Fruit fly (Drosophila melanogaster) S2 (cell line): ENCODE data around the gene CG12003.

ENCODE experiments used
- CG8478 ChIP-seq: fragments of >200 bp; optimal IDR thresholded peaks from 2 replicates; lab custom pipeline; 2018
- CTCF ChIP-seq, 2 experiments: fragments of >200 bp; optimal IDR thresholded peaks; 2 replicates each; lab custom pipeline; 2018

Gene CG12003

dm6 chr3L:1546349-1547116 lies 18.7 kb upstream of the CG12003 start:
- TF ChIP-seq CTCF (optimal IDR thresholded peaks at IDR 0.05; lab: Kevin White, UChicago) (no peak), CG8478 (lab: Kevin White, UChicago) (no peak)

dm6 chr3L:1547117-1547507 lies 18.1 kb upstream of the CG12003 start:
- TF ChIP-seq CTCF (optimal IDR thresholded peaks at IDR 0.05; lab: Kevin White, UChicago) (no peak), CG8478 (lab: Kevin White, UChicago) (no peak)

- no peak for TF ChIP-seq CTCF (optimal IDR thresholded peaks at IDR 0.05; lab: Kevin White, UChicago)
- no peak for TF ChIP-seq CG8478 (lab: Kevin White, UChicago)
These were observed 16.7 kb upstream of the CG12003 start for dm6 chr3L:1548345-1548970.

dm6 chr3L:1549148-1549547 lies 16.0 kb upstream of the CG12003 start:
- TF ChIP-seq CTCF (optimal IDR thresholded peaks at IDR 0.05; lab: Kevin White, UChicago) (no peak), CG8478 (lab: Kevin White, UChicago) (no peak)

dm6 chr3L:1549634-1550071 lies 15.5 kb upstream of the CG12003 start:
- TF ChIP-seq CG8478 (lab: Kevin White, UChicago) (no peak), CTCF (optimal IDR thresholded peaks at IDR 0.05; lab: Kevin White, UChicago) (no peak)

dm6 chr3L:1550914-1551313 lies 14.3 kb upstream of the CG12003 start:
- TF ChIP-seq CTCF (optimal IDR thresholded peaks at IDR 0.05; lab: Kevin White, UChicago) (no peak), CG8478 (lab: Kevin White, UChicago) (no peak)

dm6 chr3L:1553193-1553592 lies 12.0 kb upstream of the CG12003 start, which contains the start of gene Pcyt2:
Gene Pcyt2 (plus strand): TSS chr3L:1553493.
- TF ChIP-seq CTCF (optimal IDR thresholded peaks at IDR 0.05; lab: Kevin White, UChicago) (no peak), CG8478 (lab: Kevin White, UChicago) (no peak)

dm6 chr3L:1558178-1558788 lies 6.9 kb upstream of the CG12003 start, which contains the start of the genes Pex10 and CG12099:
Gene Pex10 (plus strand): TSS chr3L:1558228.
Gene CG12099 (minus strand): TSS chr3L:1558484.
- TF ChIP-seq CG8478 (lab: Kevin White, UChicago) (no peak), CTCF (optimal IDR thresholded peaks at IDR 0.05; lab: Kevin White, UChicago) (no peak)

- no peak for TF ChIP-seq CG8478 (lab: Kevin White, UChicago)
- no peak for TF ChIP-seq CTCF (optimal IDR thresholded peaks at IDR 0.05; lab: Kevin White, UChicago)
These were observed 3.3 kb downstream of the CG12003 start, which contains the start of gene CG7879 for dm6 chr3L:1568225-1569161. Gene CG7879 (minus strand): TSS chr3L:1568608.

dm6 chr3L:1569162-1569965 lies 4.2 kb downstream of the CG12003 start, which contains the start of gene Tmep:
Gene Tmep (plus strand): TSS chr3L:1569181.
- TF ChIP-seq CTCF (optimal IDR thresholded peaks at IDR 0.05; lab: Kevin White, UChicago) (no peak), CG8478 (lab: Kevin White, UChicago) (no peak)

- no peak for TF ChIP-seq CTCF (optimal IDR thresholded peaks at IDR 0.05; lab: Kevin White, UChicago)
- no peak for TF ChIP-seq CG8478 (lab: Kevin White, UChicago)
These were observed 4.7 kb downstream of the CG12003 start for dm6 chr3L:1569966-1570276.

dm6 chr3L:1571077-1571476 lies 5.9 kb downstream of the CG12003 start:
- TF ChIP-seq CG8478 (lab: Kevin White, UChicago) (no peak), CTCF (optimal IDR thresholded peaks at IDR 0.05; lab: Kevin White, UChicago) (no peak)

dm6 chr3L:1573191-1573590 lies 8.0 kb downstream of the CG12003 start:
- TF ChIP-seq CTCF (optimal IDR thresholded peaks at IDR 0.05; lab: Kevin White, UChicago) (no peak), CG8478 (lab: Kevin White, UChicago) (no peak)
